Fruit fly (Drosophila melanogaster): Measurements from ENCODE around the gene CG31524.

- TF ChIP-seq CG8478 (optimal IDR thresholded peaks at IDR 0.05): no peak
- no peak for TF ChIP-seq CTCF (optimal IDR thresholded peaks at IDR 0.05)
These were observed 41.8 kb downstream of the CG31524 start for dm6 chr3R:30472331-30472730.
